Worm (Caenorhabditis elegans) whole organism, L4 larva: ENCODE measurements around the gene F55E10.2.

ENCODE experiments used
- F26F4.8 ChIP-seq: fragments of 200-800 bp; sonication (Bioruptor generic); conservative IDR thresholded peaks from 2 replicates; pipeline ENCODE4 v1.3.6; 2022; ENCODE audit warnings: missing genetic modification characterization, missing compliant biosample characterization
- T26A8.4 ChIP-seq: fragments of 200-800 bp; sonication (Bioruptor generic); IDR thresholded peaks from 2 replicates; pipeline ENCODE4 v1.3.6; 2022; ENCODE audit warnings: missing genetic modification characterization, missing compliant biosample characterization
- aha-1 ChIP-seq: fragments of 150-350 bp; peaks from one replicate; lab custom pipeline; 2014; ENCODE audit warnings: missing biosample characterization, missing genetic modification characterization
- ama-1 ChIP-seq: fragments of 150-350 bp; optimal IDR thresholded peaks from 2 replicates; lab custom pipeline; 2014; ENCODE audit warnings: inconsistent platforms, mixed read lengths
- arid-1 ChIP-seq: fragments of 200-800 bp; sonication (Bioruptor generic); conservative IDR thresholded peaks from 2 replicates; pipeline ENCODE4 v1.3.6; 2022; ENCODE audit warnings: missing genetic modification reagents, missing genetic modification characterization, missing compliant biosample characterization
- attf-4 ChIP-seq: sonication (generic microtip); optimal IDR thresholded peaks from 3 replicates; lab custom pipeline; 2017; ENCODE audit warnings: missing biosample characterization, missing genetic modification characterization
- ceh-20 ChIP-seq: fragments of 200-800 bp; sonication (Bioruptor generic); IDR thresholded peaks from 2 replicates; pipeline ENCODE4 v1.3.6; 2022; ENCODE audit warnings: missing genetic modification reagents, missing genetic modification characterization, missing compliant biosample characterization
- ceh-28 ChIP-seq: fragments of 150-350 bp; optimal IDR thresholded peaks from 2 replicates; lab custom pipeline; 2014; ENCODE audit warnings: missing biosample characterization, missing genetic modification reagents, missing genetic modification characterization
- ceh-32 ChIP-seq: sonication (generic microtip); optimal IDR thresholded peaks from 2 replicates; lab custom pipeline; 2016; ENCODE audit warnings: mild to moderate bottlenecking, missing genetic modification characterization, missing compliant biosample characterization; ENCODE audit not compliant: poor library complexity
- daf-12 ChIP-seq: fragments of 150-350 bp; optimal IDR thresholded peaks from 2 replicates; lab custom pipeline; 2014; ENCODE audit warnings: missing biosample characterization, missing genetic modification reagents, missing genetic modification characterization
- daf-16 ChIP-seq, 3 experiments: sonication (generic microtip); optimal IDR thresholded peaks; 2 replicates each; lab custom pipeline; 2016 to 2017; ENCODE audit warnings: missing genetic modification characterization in 3 of 3, missing genetic modification reagents in 3 of 3, mild to moderate bottlenecking in 2 of 3, missing compliant biosample characterization in 2 of 3, missing biosample characterization in 1 of 3, moderate library complexity in 1 of 3
- fos-1 ChIP-seq: fragments of 150-350 bp; optimal IDR thresholded peaks from 2 replicates; lab custom pipeline; 2014; ENCODE audit warnings: missing biosample characterization, missing genetic modification characterization
- hif-1 ChIP-seq, 2 experiments: sonication (generic microtip); optimal IDR thresholded peaks; 2 replicates each; lab custom pipeline; 2016 to 2017; ENCODE audit warnings: missing compliant biosample characterization in 2 of 2, missing genetic modification characterization in 2 of 2, missing genetic modification reagents in 2 of 2, missing genotype in 2 of 2, mild to moderate bottlenecking in 1 of 2
- lim-7 ChIP-seq: fragments of 200-800 bp; sonication (Bioruptor generic); IDR thresholded peaks from 2 replicates; pipeline ENCODE4 v1.3.6; 2022; ENCODE audit warnings: missing genetic modification characterization, missing compliant biosample characterization
- lin-1 ChIP-seq: fragments of 200-800 bp; sonication (Bioruptor generic); IDR thresholded peaks from 2 replicates; pipeline ENCODE4 v1.3.6; 2022; ENCODE audit warnings: missing genetic modification reagents, missing genetic modification characterization, missing compliant biosample characterization
- lin-13 ChIP-seq: fragments of 150-350 bp; optimal IDR thresholded peaks from 2 replicates; lab custom pipeline; 2014; ENCODE audit warnings: missing biosample characterization, missing genetic modification reagents, missing genetic modification characterization
- lin-15B ChIP-seq: fragments of 150-350 bp; sonication (generic microtip); optimal IDR thresholded peaks from 3 replicates; lab custom pipeline; 2014; ENCODE audit warnings: missing biosample characterization, missing genetic modification characterization
- lir-3 ChIP-seq: sonication (generic microtip); optimal IDR thresholded peaks from 2 replicates; lab custom pipeline; 2016; ENCODE audit warnings: mild to moderate bottlenecking, missing genetic modification characterization, missing compliant biosample characterization
- mdt-29 ChIP-seq: fragments of 200-800 bp; sonication (Bioruptor generic); IDR thresholded peaks from 2 replicates; pipeline ENCODE4 v1.3.6; 2022; ENCODE audit warnings: missing genetic modification reagents, missing genetic modification characterization, missing compliant biosample characterization
- mxl-2 ChIP-seq: fragments of 200-800 bp; sonication (Bioruptor generic); conservative IDR thresholded peaks from 2 replicates; pipeline ENCODE4 v1.3.6; 2022; ENCODE audit warnings: missing genetic modification reagents, missing genetic modification characterization, missing compliant biosample characterization
- mxl-3 ChIP-seq: fragments of 200-800 bp; sonication (Bioruptor generic); optimal IDR thresholded peaks from 2 replicates; lab custom pipeline; 2018; ENCODE audit warnings: mild to moderate bottlenecking, missing genetic modification characterization, missing compliant biosample characterization
- nhr-10 ChIP-seq: fragments of 150-350 bp; optimal IDR thresholded peaks from 2 replicates; lab custom pipeline; 2014; ENCODE audit warnings: missing biosample characterization, missing genetic modification characterization
- nhr-11 ChIP-seq: fragments of 150-350 bp; optimal IDR thresholded peaks from 2 replicates; lab custom pipeline; 2014; ENCODE audit warnings: missing biosample characterization, missing genetic modification characterization
- nhr-25 ChIP-seq: sonication (generic microtip); optimal IDR thresholded peaks from 2 replicates; lab custom pipeline; 2017; ENCODE audit warnings: missing genetic modification characterization, mild to moderate bottlenecking, missing compliant biosample characterization, antibody characterized with exemption, moderate library complexity, borderline replicate concordance; ENCODE audit not compliant: insufficient read depth
- nhr-77 ChIP-seq: fragments of 150-350 bp; optimal IDR thresholded peaks from 2 replicates; lab custom pipeline; 2014; ENCODE audit warnings: missing biosample characterization, missing genetic modification characterization
- pha-4 ChIP-seq, 2 experiments: fragments of 150-350 bp in 1 of 2; fragments of 200-800 bp in 1 of 2; sonication (Bioruptor generic) in 1 of 2; IDR thresholded peaks in 1 of 2; optimal IDR thresholded peaks in 1 of 2; 2 replicates each; pipeline versions ENCODE4 v1.3.6 to Lab custom; 2014 to 2022; ENCODE audit warnings: missing genetic modification characterization in 2 of 2, missing genetic modification reagents in 2 of 2, missing biosample characterization in 1 of 2, missing compliant biosample characterization in 1 of 2
- php-3 ChIP-seq: fragments of 200-800 bp; sonication (Bioruptor generic); IDR thresholded peaks from 2 replicates; pipeline ENCODE4 v1.3.6; 2022; ENCODE audit warnings: missing genetic modification reagents, missing genetic modification characterization, missing compliant biosample characterization
- rbr-2 ChIP-seq: sonication (generic microtip); optimal IDR thresholded peaks from 2 replicates; lab custom pipeline; 2016; ENCODE audit warnings: missing genotype, missing genetic modification characterization, missing compliant biosample characterization
- set-16 ChIP-seq: fragments of 200-800 bp; sonication (Bioruptor generic); IDR thresholded peaks from 2 replicates; pipeline ENCODE4 v1.3.6; 2022; ENCODE audit warnings: missing genetic modification reagents, missing genetic modification characterization, missing compliant biosample characterization
- snpc-4 ChIP-seq: fragments of 150-350 bp; optimal IDR thresholded peaks from 2 replicates; lab custom pipeline; 2014; ENCODE audit warnings: missing biosample characterization, missing genetic modification characterization
- unc-39 ChIP-seq: sonication (generic microtip); optimal IDR thresholded peaks from 2 replicates; lab custom pipeline; 2017; ENCODE audit warnings: missing biosample characterization, missing genetic modification characterization
- unc-62 ChIP-seq, 3 experiments: fragments of 150-350 bp in 1 of 3; sonication (generic microtip); optimal IDR thresholded peaks in 2 of 3; peaks in 1 of 3; 1 replicate in 1 of 3; 2 replicates in 2 of 3; lab custom pipeline; 2014 to 2017; ENCODE audit warnings: missing biosample characterization in 3 of 3, missing genetic modification characterization in 3 of 3, missing genetic modification reagents in 3 of 3, missing genotype in 1 of 3
- vab-7 ChIP-seq: fragments of 200-800 bp; sonication (Bioruptor generic); IDR thresholded peaks from 2 replicates; pipeline ENCODE4 v1.3.6; 2022; ENCODE audit warnings: missing genetic modification reagents, missing genetic modification characterization, missing compliant biosample characterization
- zip-11 ChIP-seq: fragments of 200-800 bp; sonication (Bioruptor generic); IDR thresholded peaks from 2 replicates; pipeline ENCODE4 v1.3.6; 2022; ENCODE audit warnings: missing genetic modification characterization, missing compliant biosample characterization

The F55E10.2 gene

ce11 chrX:8340393-8340792, at the start of gene F55E10.2:
F55E10.2 (plus strand) TSS chrX:8340693.
- TF ChIP-seq ama-1 (lab: Kevin White, UChicago) (no peak), lin-13 (no peak), ceh-32 (tag; lab: Kevin White, UChicago) (no peak), snpc-4 (tag; lab: Kevin White, UChicago) (no peak), zip-11 (GFP tag; lab: Robert Waterston, UW) (no peak), pha-4 (GFP tag; IDR thresholded peaks at IDR 0.05; lab: Robert Waterston, UW) (no peak), pha-4 (tag; optimal IDR thresholded peaks at IDR 0.05; lab: Kevin White, UChicago) (no peak), nhr-10 (no peak), daf-16 (GFP tag; optimal IDR thresholded peaks at IDR 0.05; lab: Kevin White, UChicago) (no peak), daf-16 (tag; optimal IDR thresholded peaks at IDR 0.05; lab: Kevin White, UChicago) (no peak), ceh-28 (tag; lab: Kevin White, UChicago) (no peak), nhr-77 (tag; lab: Kevin White, UChicago) (no peak), arid-1 (GFP tag; lab: Robert Waterston, UW) (no peak), nhr-25 (tag; lab: Kevin White, UChicago) (no peak), mxl-2 (no peak), rbr-2 (no peak), mxl-3 (no peak), fos-1 (tag; lab: Kevin White, UChicago) (no peak), lin-15B (no peak), attf-4 (tag; lab: Kevin White, UChicago) (no peak), nhr-11 (no peak), hif-1 (tag; optimal IDR thresholded peaks at IDR 0.05; lab: Kevin White, UChicago) (no peak)
- TF ChIP-seq, all 104 proteins: peak for 0

- TF ChIP-seq vab-7, result no peak
- no peak for TF ChIP-seq daf-12 (tag; lab: Kevin White, UChicago)
- TF ChIP-seq ceh-28 (tag; lab: Kevin White, UChicago), result no peak
- TF ChIP-seq unc-62 (GFP tag; optimal IDR thresholded peaks at IDR 0.05 in 1 of 2; lab: Kevin White, UChicago), result peak in 1 of 2 experiments; percentile 96
- no peak for TF ChIP-seq unc-62 (tag; optimal IDR thresholded peaks at IDR 0.05; lab: Kevin White, UChicago)
- TF ChIP-seq F26F4.8 (GFP tag; lab: Robert Waterston, UW), result 0 out of 2 replicates have a peak, but pooled peaks have one; percentile 42
- no peak for TF ChIP-seq mdt-29 (GFP tag; lab: Robert Waterston, UW)
- TF ChIP-seq mxl-2, result no peak
- no peak for TF ChIP-seq unc-39 (tag; lab: Kevin White, UChicago)
- no peak for TF ChIP-seq mxl-3
- no peak for TF ChIP-seq fos-1 (tag; lab: Kevin White, UChicago)
- TF ChIP-seq lin-1 (GFP tag; lab: Robert Waterston, UW), result no peak
- TF ChIP-seq php-3 (GFP tag; lab: Robert Waterston, UW), result 0 out of 2 replicates have a peak, but pooled peaks have one; percentile 27
- TF ChIP-seq T26A8.4 (GFP tag; lab: Robert Waterston, UW), result peak; percentile 32; the same call in 1 of the 2 replicates
- TF ChIP-seq lir-3 (tag; lab: Kevin White, UChicago), result no peak
- peak; percentile 46; the same call in 1 of the 2 replicates for TF ChIP-seq set-16 (GFP tag; lab: Robert Waterston, UW)
- no peak for TF ChIP-seq lim-7 (GFP tag; lab: Robert Waterston, UW)
Measured at ce11 chrX:8294586-8294985, 45.9 kb upstream of the F55E10.2 start, which contains the start of gene R09F10.3. R09F10.3 (plus strand) TSS chrX:8294625.

- TF ChIP-seq ceh-20 (GFP tag; lab: Robert Waterston, UW), result no peak
- TF ChIP-seq aha-1 (tag; lab: Kevin White, UChicago), result peak; percentile 12
- no peak for TF ChIP-seq daf-12 (tag; lab: Kevin White, UChicago)
- peak in 1 of 2 experiments; percentile 94 for TF ChIP-seq unc-62 (GFP tag; optimal IDR thresholded peaks at IDR 0.05 in 1 of 2; lab: Kevin White, UChicago)
- TF ChIP-seq unc-62 (tag; optimal IDR thresholded peaks at IDR 0.05; lab: Kevin White, UChicago), result no peak
- TF ChIP-seq mdt-29 (GFP tag; lab: Robert Waterston, UW), result no peak
Measured at ce11 chrX:8297333-8297732, 43.2 kb upstream of the F55E10.2 start.
